Worm (Caenorhabditis elegans) whole organism, L2 larva: ENCODE data around the gene let-805.
A peak's percentile ranks its signal among the peaks of the same experiment; 100 is the strongest.

Experiments used
- ama-1 ChIP-seq: fragments of 150-350 bp; optimal IDR thresholded peaks from 2 replicates; lab custom pipeline; 2018; ENCODE audit warnings: inconsistent platforms
- blmp-1 ChIP-seq: sonication (generic microtip); optimal IDR thresholded peaks from 2 replicates; lab custom pipeline; 2017; ENCODE audit warnings: missing genetic modification characterization, mild to moderate bottlenecking, missing compliant biosample characterization, antibody characterized with exemption, moderate library complexity; ENCODE audit not compliant: insufficient read depth
- fos-1 ChIP-seq: fragments of 150-350 bp; optimal IDR thresholded peaks from 2 replicates; lab custom pipeline; 2014; ENCODE audit warnings: missing biosample characterization, missing genetic modification characterization
- nhr-11 ChIP-seq: fragments of 150-350 bp; optimal IDR thresholded peaks from 2 replicates; lab custom pipeline; 2014; ENCODE audit warnings: missing biosample characterization, missing genetic modification characterization
- nhr-77 ChIP-seq: fragments of 150-350 bp; optimal IDR thresholded peaks from 2 replicates; lab custom pipeline; 2014; ENCODE audit warnings: missing biosample characterization, missing genetic modification characterization
- snpc-4 ChIP-seq: fragments of 150-350 bp; optimal IDR thresholded peaks from 2 replicates; lab custom pipeline; 2014; ENCODE audit warnings: missing biosample characterization, missing genetic modification characterization
- ztf-1 ChIP-seq: fragments of 200-800 bp; sonication (Bioruptor generic); conservative IDR thresholded peaks from 2 replicates; pipeline ENCODE4 v1.3.6; 2022; ENCODE audit warnings: missing genetic modification characterization, missing compliant biosample characterization
- ztf-11 ChIP-seq: sonication (generic microtip); optimal IDR thresholded peaks from 2 replicates; lab custom pipeline; 2017; ENCODE audit warnings: missing biosample characterization, missing genetic modification characterization
- ztf-4 ChIP-seq: fragments of 150-350 bp; optimal IDR thresholded peaks from 2 replicates; lab custom pipeline; 2014; ENCODE audit warnings: missing biosample characterization, missing genetic modification characterization

ce11 chrIII:2725221-2726203 lies 67.6 kb downstream of the let-805 start, which contains the start of gene cosa-1:
- TF ChIP-seq blmp-1 (tag; lab: Kevin White, UChicago) (no peak), ztf-1 (GFP tag; lab: Robert Waterston, UW) (no peak), fos-1 (tag; lab: Kevin White, UChicago) (peak; percentile 8), nhr-11 (tag; lab: Kevin White, UChicago) (no peak), nhr-77 (tag; lab: Kevin White, UChicago) (no peak), ztf-11 (tag; lab: Kevin White, UChicago) (no peak), ztf-4 (tag; lab: Kevin White, UChicago) (no peak), snpc-4 (tag; lab: Kevin White, UChicago) (no peak), ama-1 (lab: Kevin White, UChicago) (no peak)
